Fruit fly (Drosophila melanogaster) whole organism, embryonic: ENCODE results near the gene CG31948.

Experiments used
- Awh ChIP-seq: fragments of 200-800 bp; sonication (Bioruptor generic); IDR thresholded peaks from 2 replicates; pipeline ENCODE4, ENCODE4 v1.3.6; 2022; ENCODE audit warnings: missing biosample characterization, missing genetic modification characterization
- Bgb ChIP-seq: fragments of 200-800 bp; sonication (Bioruptor generic); IDR thresholded peaks from 2 replicates; pipeline ENCODE4 v1.3.6; 2022; ENCODE audit warnings: missing biosample characterization, missing genetic modification characterization; ENCODE audit not compliant: partially characterized antibody
- CG10979 ChIP-seq: fragments of 200-800 bp; sonication (Bioruptor generic); optimal IDR thresholded peaks from 2 replicates; lab custom pipeline; 2018; ENCODE audit warnings: missing biosample characterization, mild to moderate bottlenecking, missing genetic modification characterization, moderate library complexity
- CG14441 ChIP-seq: fragments of 200-800 bp; sonication (Bioruptor generic); IDR thresholded peaks from 2 replicates; pipeline ENCODE4 v1.3.6; 2022; ENCODE audit warnings: missing biosample characterization, missing genetic modification characterization
- CG1529 ChIP-seq: fragments of 200-800 bp; sonication (Bioruptor generic); optimal IDR thresholded peaks from 3 replicates; lab custom pipeline; 2018; ENCODE audit warnings: missing biosample characterization, missing genetic modification characterization
- CG1603 ChIP-seq: fragments of 200-800 bp; sonication (Bioruptor generic); optimal IDR thresholded peaks from 2 replicates; lab custom pipeline; 2019; ENCODE audit warnings: missing biosample characterization, mild to moderate bottlenecking, missing genetic modification characterization, moderate library complexity
- CG18619 ChIP-seq: fragments of 200-800 bp; sonication (Bioruptor generic); optimal IDR thresholded peaks from 3 replicates; lab custom pipeline; 2017; ENCODE audit warnings: missing biosample characterization, mild to moderate bottlenecking, missing genetic modification characterization
- CG2202 ChIP-seq: fragments of 200-800 bp; sonication (Bioruptor generic); optimal IDR thresholded peaks from 2 replicates; lab custom pipeline; 2018; ENCODE audit warnings: missing biosample characterization, mild to moderate bottlenecking, missing genetic modification characterization
- CG3163 ChIP-seq: fragments of 200-800 bp; sonication (Bioruptor generic); optimal IDR thresholded peaks from 3 replicates; lab custom pipeline; 2016; ENCODE audit warnings: missing biosample characterization, missing genetic modification characterization
- CG34224 ChIP-seq: fragments of 200-800 bp; sonication (Bioruptor generic); IDR thresholded peaks from 3 replicates; pipeline ENCODE4 v1.3.6; 2022; ENCODE audit warnings: missing biosample characterization, missing genetic modification characterization; ENCODE audit not compliant: partially characterized antibody
- CG4707 ChIP-seq: fragments of 200-800 bp; sonication (Bioruptor generic); optimal IDR thresholded peaks from 2 replicates; lab custom pipeline; 2018; ENCODE audit warnings: missing biosample characterization, mild to moderate bottlenecking, missing genetic modification characterization, moderate library complexity
- CG7928 ChIP-seq: fragments of 200-800 bp; sonication (Bioruptor generic); optimal IDR thresholded peaks from 2 replicates; lab custom pipeline; 2017; ENCODE audit warnings: missing biosample characterization, mild to moderate bottlenecking, missing genetic modification characterization
- CG9727 ChIP-seq: fragments of 200-800 bp; sonication (Bioruptor generic); optimal IDR thresholded peaks from 3 replicates; lab custom pipeline; 2017; ENCODE audit warnings: missing biosample characterization, mild to moderate bottlenecking, missing genetic modification characterization
- D19B ChIP-seq: fragments of 200-800 bp; sonication (Bioruptor generic); optimal IDR thresholded peaks from 2 replicates; lab custom pipeline; 2017; ENCODE audit warnings: missing biosample characterization, mild to moderate bottlenecking, missing genetic modification characterization
- Deaf1 ChIP-seq: fragments of 200-800 bp; optimal IDR thresholded peaks from 3 replicates; lab custom pipeline; 2019; ENCODE audit warnings: missing biosample characterization, mild to moderate bottlenecking, missing genetic modification characterization, moderate library complexity
- E2f2 ChIP-seq: fragments of 200-800 bp; sonication (Bioruptor generic); IDR thresholded peaks from 2 replicates; pipeline ENCODE4 v1.3.6; 2022; ENCODE audit warnings: missing biosample characterization, missing genetic modification characterization
- Ets65A ChIP-seq: fragments of 200-800 bp; sonication (Bioruptor generic); peaks from one replicate; lab custom pipeline; 2016; ENCODE audit warnings: missing biosample characterization, missing genetic modification characterization
- Ets97D ChIP-seq: fragments of 200-800 bp; sonication (Bioruptor generic); optimal IDR thresholded peaks from 3 replicates; lab custom pipeline; 2016; ENCODE audit warnings: missing biosample characterization, missing genetic modification characterization
- H2.0 ChIP-seq: fragments of 200-800 bp; sonication (Bioruptor generic); IDR thresholded peaks from 2 replicates; pipeline ENCODE4 v1.3.6; 2022; ENCODE audit warnings: missing biosample characterization, missing genetic modification characterization
- Med ChIP-seq: fragments of 200-800 bp; sonication (Bioruptor generic); peaks from one replicate; lab custom pipeline; 2016; ENCODE audit warnings: missing biosample characterization, missing genetic modification characterization, mild to moderate bottlenecking, inconsistent platforms, moderate library complexity
- Mes4 ChIP-seq: fragments of 200-800 bp; sonication (Bioruptor generic); optimal IDR thresholded peaks from 2 replicates; lab custom pipeline; 2016; ENCODE audit warnings: missing biosample characterization, missing genetic modification characterization
- Nf-YB ChIP-seq: fragments of 200-800 bp; sonication (Bioruptor generic); optimal IDR thresholded peaks from 3 replicates; lab custom pipeline; 2019; ENCODE audit warnings: missing biosample characterization, mild to moderate bottlenecking, missing genetic modification characterization, moderate library complexity
- Nf-YC ChIP-seq: fragments of 200-800 bp; optimal IDR thresholded peaks from 3 replicates; lab custom pipeline; 2019; ENCODE audit warnings: missing biosample characterization, mild to moderate bottlenecking, missing genetic modification characterization, moderate library complexity
- Trl ChIP-seq, 3 experiments: fragments of >200 bp in 2 of 3; fragments of 200-800 bp in 1 of 3; sonication (Bioruptor generic) in 1 of 3; optimal IDR thresholded peaks; 2 replicates in 1 of 3; 3 replicates in 2 of 3; lab custom pipeline; 2016 to 2017; ENCODE audit warnings: missing biosample characterization in 1 of 3, missing genetic modification characterization in 1 of 3
- Xrp1 ChIP-seq: fragments of 200-800 bp; sonication (Bioruptor generic); IDR thresholded peaks from 2 replicates; pipeline ENCODE4 v1.3.6; 2022; ENCODE audit warnings: missing biosample characterization, missing genetic modification characterization
- ab ChIP-seq: fragments of 200-800 bp; sonication (Bioruptor generic); optimal IDR thresholded peaks from 2 replicates; lab custom pipeline; 2016; ENCODE audit warnings: missing biosample characterization, missing genetic modification characterization
- bab2 ChIP-seq: fragments of 200-800 bp; sonication (Bioruptor generic); optimal IDR thresholded peaks from 2 replicates; lab custom pipeline; 2016; ENCODE audit warnings: missing biosample characterization, missing genetic modification characterization
- bowl ChIP-seq: fragments of 200-800 bp; sonication (Bioruptor generic); IDR thresholded peaks from 2 replicates; pipeline ENCODE4 v1.3.6; 2022; ENCODE audit warnings: missing biosample characterization, missing genetic modification characterization
- cg ChIP-seq: fragments of 200-800 bp; sonication (Bioruptor generic); optimal IDR thresholded peaks from 3 replicates; lab custom pipeline; 2019; ENCODE audit warnings: missing biosample characterization, mild to moderate bottlenecking, missing genetic modification characterization, moderate library complexity
- ci ChIP-seq: fragments of 200-800 bp; sonication (Bioruptor generic); IDR thresholded peaks from 3 replicates; pipeline ENCODE4 v1.3.6; 2022; ENCODE audit warnings: missing biosample characterization, missing genetic modification characterization
- dmrt11E ChIP-seq: fragments of 200-800 bp; sonication (Bioruptor generic); optimal IDR thresholded peaks from 3 replicates; lab custom pipeline; 2018; ENCODE audit warnings: missing biosample characterization, mild to moderate bottlenecking, missing genetic modification characterization, moderate library complexity
- ewg ChIP-seq: fragments of 200-800 bp; sonication (Bioruptor generic); optimal IDR thresholded peaks from 3 replicates; lab custom pipeline; 2017; ENCODE audit warnings: mild to moderate bottlenecking, missing biosample characterization, missing genetic modification reagents, missing genetic modification characterization
- fu2 ChIP-seq: fragments of 200-800 bp; sonication (Bioruptor generic); optimal IDR thresholded peaks from 2 replicates; lab custom pipeline; 2016; ENCODE audit warnings: missing biosample characterization, missing genetic modification characterization
- insv ChIP-seq, 2 experiments: fragments of 200-800 bp; sonication (Bioruptor generic); optimal IDR thresholded peaks; 3 replicates each; lab custom pipeline; 2016 to 2018; ENCODE audit warnings: missing biosample characterization in 2 of 2, missing genetic modification characterization in 2 of 2
- kah ChIP-seq: fragments of 200-800 bp; sonication (Bioruptor generic); optimal IDR thresholded peaks from 2 replicates; lab custom pipeline; 2018; ENCODE audit warnings: missing biosample characterization, mild to moderate bottlenecking, missing genetic modification characterization
- kni ChIP-seq: fragments of 200-800 bp; sonication (Bioruptor generic); optimal IDR thresholded peaks from 3 replicates; lab custom pipeline; 2017; ENCODE audit warnings: mild to moderate bottlenecking, missing biosample characterization, missing genetic modification reagents, missing genetic modification characterization
- nom ChIP-seq: fragments of 200-800 bp; sonication (Bioruptor generic); optimal IDR thresholded peaks from 2 replicates; lab custom pipeline; 2017; ENCODE audit warnings: missing biosample characterization, missing genetic modification characterization, mild to moderate bottlenecking, moderate library complexity, missing genetic modification reagents
- pan ChIP-seq, 4 experiments: fragments of >200 bp in 3 of 4; fragments of 200-800 bp in 1 of 4; sonication (Bioruptor generic) in 1 of 4; optimal IDR thresholded peaks in 3 of 4; IDR thresholded peaks in 1 of 4; 2 replicates each; pipeline versions ENCODE4 v1.3.6 to Lab custom; 2017 to 2022; ENCODE audit warnings: missing biosample characterization in 2 of 4, missing genetic modification characterization in 2 of 4, mixed read lengths in 1 of 4
- pfk ChIP-seq: fragments of 200-800 bp; sonication (Bioruptor generic); optimal IDR thresholded peaks from 2 replicates; lab custom pipeline; 2018; ENCODE audit warnings: missing biosample characterization, mild to moderate bottlenecking, missing genetic modification characterization, moderate library complexity
- prd ChIP-seq, 3 experiments: fragments of >200 bp in 2 of 3; fragments of 200-800 bp in 1 of 3; sonication (Bioruptor generic) in 1 of 3; optimal IDR thresholded peaks in 2 of 3; IDR thresholded peaks in 1 of 3; 2 replicates in 2 of 3; 3 replicates in 1 of 3; pipeline versions ENCODE4 v1.3.6 to Lab custom; 2017 to 2022; ENCODE audit warnings: missing biosample characterization in 1 of 3, missing genetic modification characterization in 1 of 3
- row ChIP-seq: fragments of 200-800 bp; sonication (Bioruptor generic); IDR thresholded peaks from 3 replicates; pipeline ENCODE4 v1.3.6; 2022; ENCODE audit warnings: missing biosample characterization, missing genetic modification characterization
- sd ChIP-seq: fragments of 200-800 bp; sonication (Bioruptor generic); optimal IDR thresholded peaks from 3 replicates; lab custom pipeline; 2018; ENCODE audit warnings: missing biosample characterization, mild to moderate bottlenecking, missing genetic modification characterization, moderate library complexity
- sens ChIP-seq: fragments of 200-800 bp; sonication (Bioruptor generic); peaks from one replicate; lab custom pipeline; 2016; ENCODE audit warnings: missing biosample characterization, missing genetic modification characterization
- sug ChIP-seq: fragments of 200-800 bp; optimal IDR thresholded peaks from 2 replicates; lab custom pipeline; 2019; ENCODE audit warnings: missing biosample characterization, mild to moderate bottlenecking, missing genetic modification characterization, moderate library complexity
- tgo ChIP-seq: fragments of 200-800 bp; sonication (Bioruptor generic); IDR thresholded peaks from 3 replicates; pipeline ENCODE4 v1.3.6; 2022; ENCODE audit warnings: missing biosample characterization, missing genetic modification characterization
- z ChIP-seq: fragments of 200-800 bp; sonication (Bioruptor generic); IDR thresholded peaks from 3 replicates; pipeline ENCODE4 v1.3.6; 2022; ENCODE audit warnings: missing biosample characterization, missing genetic modification characterization
- zfh1 ChIP-seq: fragments of 200-800 bp; sonication (Bioruptor generic); IDR thresholded peaks from 3 replicates; pipeline ENCODE4 v1.3.6; 2022; ENCODE audit warnings: missing biosample characterization, missing genetic modification characterization

The CG31948 gene

dm6 chr2L:2448514-2448913, 32.0 kb upstream of the CG31948 start:
- no peak for TF ChIP-seq CG2202
- TF ChIP-seq Deaf1 (tag; lab: Kevin White, UChicago): peak; percentile 25
- TF ChIP-seq Nf-YB: peak; percentile 94
- no peak for TF ChIP-seq Xrp1 (GFP tag; lab: Robert Waterston, UW)
- TF ChIP-seq nom (GFP tag; lab: Kevin White, UChicago): peak; percentile 18
- no peak for TF ChIP-seq kah
- peak in 1 of 2 experiments; percentile 2 for TF ChIP-seq Trl (optimal IDR thresholded peaks at IDR 0.05; lab: Kevin White, UChicago)
- TF ChIP-seq Trl (GFP tag; optimal IDR thresholded peaks at IDR 0.05; lab: Kevin White, UChicago): no peak
- TF ChIP-seq CG4707: no peak
- no peak for TF ChIP-seq Ets97D (GFP tag; lab: Kevin White, UChicago)
- TF ChIP-seq cg (GFP tag; lab: Kevin White, UChicago): peak; percentile 73
- peak; percentile 81 for TF ChIP-seq z (GFP tag; lab: Robert Waterston, UW)
- TF ChIP-seq Nf-YC: peak; percentile 87

dm6 chr2L:2438640-2439276, 22.2 kb upstream of the CG31948 start:
- TF ChIP-seq sens (GFP tag; lab: Kevin White, UChicago): peak; percentile 55
- peak; percentile 13 for TF ChIP-seq CG1603
- peak; percentile 66 for TF ChIP-seq D19B
- TF ChIP-seq bowl (GFP tag; lab: Robert Waterston, UW): no peak
- TF ChIP-seq dmrt11E (tag; lab: Kevin White, UChicago): no peak
- TF ChIP-seq row: peak; percentile 61; the same call in 2 of the 3 replicates
- TF ChIP-seq zfh1 (GFP tag; lab: Robert Waterston, UW): 0 out of 3 replicates have a peak, but pooled peaks have one; percentile 4
- no peak for TF ChIP-seq insv (GFP tag; optimal IDR thresholded peaks at IDR 0.05; lab: Kevin White, UChicago)
- peak in 1 of 2 experiments; percentile 1 for TF ChIP-seq pan (optimal IDR thresholded peaks at IDR 0.05; lab: Kevin White, UChicago)
- TF ChIP-seq pan (GFP tag; optimal IDR thresholded peaks at IDR 0.05 in 1 of 2, IDR thresholded peaks at IDR 0.05 in 1 of 2): no peak
- no peak for TF ChIP-seq Awh (GFP tag; lab: Robert Waterston, UW)
- TF ChIP-seq ci (GFP tag; lab: Robert Waterston, UW): 0 out of 3 replicates have a peak, but pooled peaks have one; percentile 27
- no peak for TF ChIP-seq CG18619
- 0 out of 2 replicates have a peak, but pooled peaks have one; percentile 5 for TF ChIP-seq E2f2
- peak; percentile 26 for TF ChIP-seq Med
- TF ChIP-seq CG3163 (GFP tag; lab: Kevin White, UChicago): no peak
- peak; percentile 21 for TF ChIP-seq kni (GFP tag; lab: Kevin White, UChicago)
- no peak for TF ChIP-seq Bgb (GFP tag; lab: Robert Waterston, UW)
- peak; percentile 1 for TF ChIP-seq CG10979 (tag; lab: Kevin White, UChicago)
- peak; percentile 2 for TF ChIP-seq sd (tag; lab: Kevin White, UChicago)
- TF ChIP-seq ab: no peak

- 0 out of 2 replicates have a peak, but pooled peaks have one; percentile 5 for TF ChIP-seq CG14441
- no peak for TF ChIP-seq ewg
- TF ChIP-seq Med: peak; percentile 1
- TF ChIP-seq CG1529 (GFP tag; lab: Kevin White, UChicago): no peak
- TF ChIP-seq tgo (GFP tag; lab: Robert Waterston, UW): no peak
- TF ChIP-seq CG7928 (GFP tag; lab: Kevin White, UChicago): no peak
- no peak for TF ChIP-seq bab2
- peak; percentile 25; the same call in 1 of the 3 replicates for TF ChIP-seq row
- no peak for TF ChIP-seq CG2202
- TF ChIP-seq sug (tag; lab: Kevin White, UChicago): no peak
- no peak for TF ChIP-seq pfk (GFP tag; lab: Kevin White, UChicago)
- no peak for TF ChIP-seq CG34224
- TF ChIP-seq fu2 (GFP tag; lab: Kevin White, UChicago): no peak
- TF ChIP-seq prd (optimal IDR thresholded peaks at IDR 0.05; lab: Kevin White, UChicago): no peak
- TF ChIP-seq prd (GFP tag; IDR thresholded peaks at IDR 0.05; lab: Robert Waterston, UW): 0 out of 3 replicates have a peak, but pooled peaks have one; percentile 13
- TF ChIP-seq CG9727 (GFP tag; lab: Kevin White, UChicago): no peak
- no peak for TF ChIP-seq Mes4 (GFP tag; lab: Kevin White, UChicago)
- TF ChIP-seq H2.0 (GFP tag; lab: Robert Waterston, UW): 0 out of 2 replicates have a peak, but pooled peaks have one; percentile 6
- TF ChIP-seq Ets65A: peak; percentile 9
Measured at dm6 chr2L:2436258-2436657, 19.7 kb upstream of the CG31948 start.
